Worm (Caenorhabditis elegans) whole organism, L2 larva: ENCODE measurements around the gene nduf-11.

Experiments
- C34F6.9 ChIP-seq: fragments of 150-350 bp; optimal IDR thresholded peaks from 2 replicates; lab custom pipeline; 2014; ENCODE audit warnings: missing biosample characterization, missing genetic modification characterization
- R02D3.7 ChIP-seq: fragments of 150-350 bp; optimal IDR thresholded peaks from 2 replicates; lab custom pipeline; 2014; ENCODE audit warnings: missing biosample characterization, missing genetic modification characterization
- Y55F3AM.14 ChIP-seq: fragments of 200-800 bp; sonication (Bioruptor generic); optimal IDR thresholded peaks from 2 replicates; lab custom pipeline; 2018; ENCODE audit warnings: mild to moderate bottlenecking, missing genetic modification characterization, missing compliant biosample characterization
- ZK546.5 ChIP-seq: sonication (generic microtip); optimal IDR thresholded peaks from 2 replicates; lab custom pipeline; 2017; ENCODE audit warnings: missing biosample characterization, missing genetic modification characterization
- alr-1 ChIP-seq: fragments of 150-350 bp; optimal IDR thresholded peaks from 2 replicates; lab custom pipeline; 2014; ENCODE audit warnings: missing biosample characterization, missing genetic modification characterization
- aly-2 ChIP-seq: fragments of 150-350 bp; optimal IDR thresholded peaks from 2 replicates; lab custom pipeline; 2014; ENCODE audit warnings: missing biosample characterization, missing genetic modification characterization
- ama-1 ChIP-seq: fragments of 150-350 bp; optimal IDR thresholded peaks from 2 replicates; lab custom pipeline; 2018; ENCODE audit warnings: inconsistent platforms
- blmp-1 ChIP-seq: sonication (generic microtip); optimal IDR thresholded peaks from 2 replicates; lab custom pipeline; 2017; ENCODE audit warnings: missing genetic modification characterization, mild to moderate bottlenecking, missing compliant biosample characterization, antibody characterized with exemption, moderate library complexity; ENCODE audit not compliant: insufficient read depth
- ceh-16 ChIP-seq: fragments of 150-350 bp; optimal IDR thresholded peaks from 2 replicates; lab custom pipeline; 2014; ENCODE audit warnings: missing biosample characterization, missing genetic modification characterization
- ceh-82 ChIP-seq: fragments of 150-350 bp; optimal IDR thresholded peaks from 2 replicates; lab custom pipeline; 2014; ENCODE audit warnings: missing biosample characterization, missing genetic modification characterization
- crh-2 ChIP-seq: sonication (generic microtip); optimal IDR thresholded peaks from 2 replicates; lab custom pipeline; 2017; ENCODE audit warnings: missing biosample characterization, missing genetic modification characterization
- dmd-4 ChIP-seq: sonication (generic microtip); optimal IDR thresholded peaks from 2 replicates; lab custom pipeline; 2017; ENCODE audit warnings: missing biosample characterization, missing genetic modification characterization
- egl-27 ChIP-seq: sonication (generic microtip); optimal IDR thresholded peaks from 3 replicates; lab custom pipeline; 2017; ENCODE audit warnings: missing biosample characterization, missing genetic modification reagents, missing genetic modification characterization
- elt-3 ChIP-seq: sonication (generic microtip); optimal IDR thresholded peaks from 2 replicates; lab custom pipeline; 2017; ENCODE audit warnings: missing biosample characterization, missing genetic modification characterization
- fos-1 ChIP-seq: fragments of 150-350 bp; optimal IDR thresholded peaks from 2 replicates; lab custom pipeline; 2014; ENCODE audit warnings: missing biosample characterization, missing genetic modification characterization
- gmeb-1 ChIP-seq: fragments of 150-350 bp; optimal IDR thresholded peaks from 2 replicates; lab custom pipeline; 2014; ENCODE audit warnings: missing biosample characterization, missing genetic modification characterization
- lin-11 ChIP-seq: fragments of 150-350 bp; sonication (generic microtip); optimal IDR thresholded peaks from 2 replicates; lab custom pipeline; 2014; ENCODE audit warnings: missing biosample characterization, missing genetic modification characterization, inconsistent platforms, mixed read lengths
- lin-39 ChIP-seq: fragments of 150-350 bp; optimal IDR thresholded peaks from 2 replicates; lab custom pipeline; 2014; ENCODE audit warnings: missing biosample characterization, missing genetic modification reagents, missing genetic modification characterization
- lsy-2 ChIP-seq, 2 experiments: fragments of 150-350 bp in 1 of 2; sonication (generic microtip) in 1 of 2; optimal IDR thresholded peaks; 2 replicates each; lab custom pipeline; 2014 to 2017; ENCODE audit warnings: missing biosample characterization in 2 of 2, missing genetic modification characterization in 2 of 2
- mab-5 ChIP-seq: fragments of 150-350 bp; optimal IDR thresholded peaks from 2 replicates; lab custom pipeline; 2014; ENCODE audit warnings: missing biosample characterization, missing genetic modification characterization
- mbf-1 ChIP-seq: sonication (generic microtip); optimal IDR thresholded peaks from 2 replicates; lab custom pipeline; 2017; ENCODE audit warnings: missing biosample characterization, missing genetic modification characterization
- mdl-1 ChIP-seq, 2 experiments: fragments of 150-350 bp in 1 of 2; sonication (generic microtip) in 1 of 2; optimal IDR thresholded peaks; 2 replicates each; lab custom pipeline; 2017; ENCODE audit warnings: missing biosample characterization in 2 of 2, missing genetic modification characterization in 2 of 2
- nhr-10 ChIP-seq: sonication (generic microtip); optimal IDR thresholded peaks from 2 replicates; lab custom pipeline; 2017; ENCODE audit warnings: missing biosample characterization, missing genetic modification characterization
- nhr-11 ChIP-seq: fragments of 150-350 bp; optimal IDR thresholded peaks from 2 replicates; lab custom pipeline; 2014; ENCODE audit warnings: missing biosample characterization, missing genetic modification characterization
- nhr-12 ChIP-seq: fragments of 150-350 bp; optimal IDR thresholded peaks from 2 replicates; lab custom pipeline; 2014; ENCODE audit warnings: missing biosample characterization, missing genetic modification characterization
- nhr-21 ChIP-seq: fragments of 150-350 bp; optimal IDR thresholded peaks from 2 replicates; lab custom pipeline; 2014; ENCODE audit warnings: missing biosample characterization, missing genetic modification characterization
- nhr-77 ChIP-seq: fragments of 150-350 bp; optimal IDR thresholded peaks from 2 replicates; lab custom pipeline; 2014; ENCODE audit warnings: missing biosample characterization, missing genetic modification characterization
- peb-1 ChIP-seq: fragments of 150-350 bp; optimal IDR thresholded peaks from 2 replicates; lab custom pipeline; 2014; ENCODE audit warnings: missing biosample characterization, missing genetic modification characterization
- sem-4 ChIP-seq: fragments of 150-350 bp; optimal IDR thresholded peaks from 2 replicates; lab custom pipeline; 2014; ENCODE audit warnings: missing biosample characterization, missing genetic modification reagents, missing genetic modification characterization
- skn-1 ChIP-seq: sonication (generic microtip); optimal IDR thresholded peaks from 2 replicates; lab custom pipeline; 2017; ENCODE audit warnings: missing biosample characterization, missing genetic modification characterization
- sma-9 ChIP-seq, 2 experiments: fragments of 150-350 bp in 1 of 2; sonication (generic microtip) in 1 of 2; optimal IDR thresholded peaks; 2 replicates each; lab custom pipeline; 2014 to 2016; ENCODE audit warnings: missing genetic modification characterization in 2 of 2, mild to moderate bottlenecking in 1 of 2, missing biosample characterization in 1 of 2, missing compliant biosample characterization in 1 of 2, missing genetic modification reagents in 1 of 2, moderate library complexity in 1 of 2
- snpc-4 ChIP-seq: fragments of 150-350 bp; optimal IDR thresholded peaks from 2 replicates; lab custom pipeline; 2014; ENCODE audit warnings: missing biosample characterization, missing genetic modification characterization
- unc-39 ChIP-seq: fragments of 150-350 bp; optimal IDR thresholded peaks from 2 replicates; lab custom pipeline; 2014; ENCODE audit warnings: missing biosample characterization, missing genetic modification characterization
- unc-55 ChIP-seq: fragments of 150-350 bp; sonication (generic microtip); optimal IDR thresholded peaks from 3 replicates; lab custom pipeline; 2014; ENCODE audit warnings: missing biosample characterization, missing genetic modification reagents, missing genetic modification characterization
- unc-62 ChIP-seq: fragments of 150-350 bp; optimal IDR thresholded peaks from 2 replicates; lab custom pipeline; 2014; ENCODE audit warnings: missing biosample characterization, missing genetic modification reagents, missing genetic modification characterization
- zag-1 ChIP-seq: fragments of 150-350 bp; optimal IDR thresholded peaks from 2 replicates; lab custom pipeline; 2014; ENCODE audit warnings: missing biosample characterization, missing genetic modification characterization
- ztf-4 ChIP-seq: fragments of 150-350 bp; optimal IDR thresholded peaks from 2 replicates; lab custom pipeline; 2014; ENCODE audit warnings: missing biosample characterization, missing genetic modification characterization

Gene nduf-11

DNA sequence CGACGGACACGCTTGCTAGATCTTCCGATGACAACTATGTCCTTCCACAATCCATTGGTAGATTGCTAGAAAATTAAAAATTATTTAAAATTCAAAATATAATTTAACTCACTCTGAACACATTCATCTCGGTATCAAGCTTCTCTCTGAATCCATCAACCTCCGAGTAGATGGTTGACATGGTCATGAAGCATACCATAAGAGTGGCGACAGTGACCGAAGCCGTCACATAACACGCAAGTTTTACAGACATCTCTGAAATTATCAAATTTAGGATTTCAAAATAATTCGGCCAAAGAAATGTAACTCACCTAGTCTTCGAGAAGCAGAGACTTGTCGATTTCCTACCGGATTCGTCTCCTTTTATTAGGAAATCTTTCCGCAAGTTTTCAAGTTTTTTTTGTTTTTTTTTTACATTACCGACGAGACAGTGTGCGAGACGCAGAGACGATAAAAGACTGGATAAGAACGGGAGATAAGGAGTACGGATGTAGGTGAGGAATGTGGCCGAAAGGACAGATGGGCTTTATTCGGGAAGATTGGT is 7.9 kb downstream of the nduf-11 start, which contains the start of gene sqt-1:
Gene sqt-1, minus strand, starts transcription at position 341 of the 544 bp plus-strand sequence.
- TF ChIP-seq ama-1 (peak; percentile 69), unc-55 (GFP tag; lab: Kevin White, UChicago) (peak; percentile 64), nhr-21 (peak; percentile 36), sem-4 (tag; lab: Kevin White, UChicago) (peak; percentile 37), mdl-1 (tag; optimal IDR thresholded peaks at IDR 0.05; lab: Kevin White, UChicago) (no peak), crh-2 (no peak)
- TF ChIP-seq, all 48 proteins: peak for 4

DNA sequence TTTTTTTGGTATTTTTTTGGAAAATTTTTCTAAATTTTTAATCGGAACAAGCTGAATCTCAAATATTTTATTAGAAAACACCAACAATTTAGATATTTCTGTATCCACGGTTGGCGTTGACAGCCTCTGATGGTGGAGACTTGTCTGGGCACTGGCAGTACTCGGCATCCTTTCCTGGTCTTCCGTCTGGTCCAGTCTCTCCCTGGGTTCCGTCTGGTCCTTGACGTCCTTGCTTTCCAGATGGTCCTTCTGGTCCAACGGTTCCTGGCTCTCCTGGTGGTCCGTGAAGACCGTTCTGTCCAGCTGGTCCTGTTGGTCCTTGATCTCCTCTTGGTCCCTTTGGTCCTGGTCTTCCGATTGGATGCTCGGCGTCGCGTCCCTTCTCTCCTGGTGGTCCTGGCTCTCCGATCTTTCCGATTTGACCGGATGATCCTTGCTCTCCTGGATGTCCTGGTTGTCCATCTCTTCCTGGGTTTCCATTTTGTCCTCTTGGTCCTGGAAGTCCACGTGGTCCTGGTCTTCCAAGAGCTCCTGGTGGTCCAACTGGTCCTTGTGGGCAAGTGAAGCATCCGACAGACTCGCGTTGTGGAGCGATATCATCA is 8.7 kb downstream of the nduf-11 start:
- no peak for TF ChIP-seq gmeb-1 (tag; lab: Kevin White, UChicago)
- no peak for TF ChIP-seq egl-27 (tag; lab: Kevin White, UChicago)
- no peak for TF ChIP-seq fos-1 (tag; lab: Kevin White, UChicago)
- no peak for TF ChIP-seq unc-39 (tag; lab: Kevin White, UChicago)
- no peak for TF ChIP-seq nhr-11
- no peak for TF ChIP-seq Y55F3AM.14 (GFP tag; lab: Kevin White, UChicago)
- TF ChIP-seq snpc-4, result no peak
- TF ChIP-seq sma-9 (GFP tag; optimal IDR thresholded peaks at IDR 0.05; lab: Kevin White, UChicago), result no peak
- no peak for TF ChIP-seq sma-9 (tag; optimal IDR thresholded peaks at IDR 0.05; lab: Kevin White, UChicago)
- TF ChIP-seq lin-11, result no peak
- no peak for TF ChIP-seq ztf-4 (tag; lab: Kevin White, UChicago)
- no peak for TF ChIP-seq nhr-12 (tag; lab: Kevin White, UChicago)
- no peak for TF ChIP-seq aly-2 (tag; lab: Kevin White, UChicago)
- TF ChIP-seq lsy-2 (tag; optimal IDR thresholded peaks at IDR 0.05; lab: Kevin White, UChicago), result no peak
- TF ChIP-seq mab-5 (tag; lab: Kevin White, UChicago), result no peak
- no peak for TF ChIP-seq ZK546.5
- no peak for TF ChIP-seq dmd-4 (tag; lab: Kevin White, UChicago)
- TF ChIP-seq, all 48 proteins: peak for 0

DNA sequence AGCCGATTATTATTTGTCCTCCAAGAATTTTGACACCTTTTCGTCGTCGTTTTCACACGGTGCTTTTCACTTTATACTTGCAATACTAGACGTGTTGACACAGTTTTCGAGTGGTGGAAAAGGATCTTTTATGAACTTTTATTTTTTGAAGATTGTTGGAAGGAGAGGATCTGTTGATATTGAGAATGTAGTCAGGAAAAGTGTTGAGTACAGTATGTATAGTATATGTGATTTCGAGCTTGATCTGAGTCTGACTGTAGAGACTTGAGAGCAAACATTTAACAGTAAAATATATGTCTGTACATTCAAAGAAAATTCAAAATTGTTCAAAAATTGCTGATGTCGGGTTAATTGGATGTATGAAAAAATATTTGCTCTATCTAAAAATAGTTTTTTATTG is 9.3 kb downstream of the nduf-11 start:
- TF ChIP-seq mab-5 (tag; lab: Kevin White, UChicago) (no peak), ceh-16 (no peak), Y55F3AM.14 (GFP tag; lab: Kevin White, UChicago) (no peak), elt-3 (no peak), nhr-11 (no peak), peb-1 (no peak), nhr-21 (peak; percentile 44), alr-1 (no peak), egl-27 (tag; lab: Kevin White, UChicago) (no peak), R02D3.7 (no peak), ama-1 (peak; percentile 28), lin-39 (tag; lab: Kevin White, UChicago) (no peak)

DNA sequence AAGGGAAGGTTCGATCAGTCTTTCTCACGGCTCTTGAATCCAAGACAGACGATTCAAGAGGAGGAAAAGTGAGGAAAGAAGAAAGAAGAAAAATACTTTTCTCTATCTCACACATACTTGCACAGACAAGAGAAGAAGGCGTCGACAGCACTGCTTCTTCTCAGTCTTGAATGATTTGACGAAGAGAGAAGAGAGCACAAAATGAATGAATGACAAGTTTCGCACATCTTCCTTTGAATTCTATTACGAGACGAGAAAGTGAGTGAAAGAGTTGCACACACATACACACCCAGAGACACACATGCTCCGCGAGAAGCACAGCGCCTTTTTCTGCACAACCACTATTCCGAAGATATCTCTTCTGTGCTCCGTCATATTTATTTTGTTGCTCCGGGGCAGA is 9.8 kb downstream of the nduf-11 start:
- TF ChIP-seq C34F6.9 (tag; lab: Kevin White, UChicago), result peak; percentile 38
- peak; percentile 63 for TF ChIP-seq zag-1 (tag; lab: Kevin White, UChicago)
- peak; percentile 68 for TF ChIP-seq unc-55 (GFP tag; lab: Kevin White, UChicago)
- TF ChIP-seq skn-1, result no peak

DNA sequence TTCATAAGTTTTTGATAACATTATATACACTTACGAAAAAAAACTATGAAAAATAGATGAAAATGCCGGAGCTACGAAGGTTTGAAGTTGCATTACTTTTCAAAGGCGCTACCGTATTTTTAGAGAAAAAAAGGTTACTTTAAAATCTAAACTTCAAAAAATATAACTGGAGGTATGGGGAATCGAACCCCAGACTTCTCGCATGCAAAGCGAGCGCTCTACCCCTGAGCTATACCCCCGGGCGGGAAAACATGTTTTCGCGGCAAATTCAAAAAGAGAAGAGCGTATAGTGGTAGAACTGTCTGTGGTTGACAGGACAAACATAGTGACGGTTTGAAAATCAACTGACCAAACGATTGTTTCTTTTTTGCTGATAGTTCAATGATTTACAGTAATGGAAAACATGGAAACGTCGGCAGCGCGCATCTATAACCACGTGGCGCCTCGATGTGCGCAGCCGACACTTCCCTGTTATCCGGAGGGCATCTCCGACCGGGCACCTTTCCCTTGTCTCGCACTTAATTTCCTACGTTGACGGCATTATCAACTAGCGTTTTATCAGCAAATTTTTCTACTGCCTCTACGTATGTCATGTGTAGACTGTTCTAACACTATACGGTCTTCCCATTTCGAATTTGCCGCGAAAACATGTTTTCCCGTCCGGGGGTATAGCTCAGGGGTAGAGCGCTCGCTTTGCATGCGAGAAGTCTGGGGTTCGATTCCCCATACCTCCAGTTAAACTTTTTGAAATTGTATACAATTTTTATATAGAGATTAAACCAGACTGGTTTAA is 11.4 kb downstream of the nduf-11 start:
- TF ChIP-seq ceh-82 (tag; lab: Kevin White, UChicago) (no peak), sma-9 (GFP tag; optimal IDR thresholded peaks at IDR 0.05; lab: Kevin White, UChicago) (peak; percentile 6), sma-9 (tag; optimal IDR thresholded peaks at IDR 0.05; lab: Kevin White, UChicago) (no peak), unc-55 (GFP tag; lab: Kevin White, UChicago) (no peak), sem-4 (tag; lab: Kevin White, UChicago) (no peak), peb-1 (no peak), nhr-77 (no peak), unc-62 (GFP tag; lab: Kevin White, UChicago) (no peak), nhr-10 (tag; lab: Kevin White, UChicago) (no peak), mbf-1 (tag; lab: Kevin White, UChicago) (no peak), blmp-1 (tag; lab: Kevin White, UChicago) (no peak), snpc-4 (peak; percentile 54), crh-2 (no peak)
